Worm (Caenorhabditis elegans): ENCODE results near the gene ubh-1.
A peak's percentile ranks its signal among the peaks of the same experiment; 100 is the strongest.

ubh-1 gene

DNA sequence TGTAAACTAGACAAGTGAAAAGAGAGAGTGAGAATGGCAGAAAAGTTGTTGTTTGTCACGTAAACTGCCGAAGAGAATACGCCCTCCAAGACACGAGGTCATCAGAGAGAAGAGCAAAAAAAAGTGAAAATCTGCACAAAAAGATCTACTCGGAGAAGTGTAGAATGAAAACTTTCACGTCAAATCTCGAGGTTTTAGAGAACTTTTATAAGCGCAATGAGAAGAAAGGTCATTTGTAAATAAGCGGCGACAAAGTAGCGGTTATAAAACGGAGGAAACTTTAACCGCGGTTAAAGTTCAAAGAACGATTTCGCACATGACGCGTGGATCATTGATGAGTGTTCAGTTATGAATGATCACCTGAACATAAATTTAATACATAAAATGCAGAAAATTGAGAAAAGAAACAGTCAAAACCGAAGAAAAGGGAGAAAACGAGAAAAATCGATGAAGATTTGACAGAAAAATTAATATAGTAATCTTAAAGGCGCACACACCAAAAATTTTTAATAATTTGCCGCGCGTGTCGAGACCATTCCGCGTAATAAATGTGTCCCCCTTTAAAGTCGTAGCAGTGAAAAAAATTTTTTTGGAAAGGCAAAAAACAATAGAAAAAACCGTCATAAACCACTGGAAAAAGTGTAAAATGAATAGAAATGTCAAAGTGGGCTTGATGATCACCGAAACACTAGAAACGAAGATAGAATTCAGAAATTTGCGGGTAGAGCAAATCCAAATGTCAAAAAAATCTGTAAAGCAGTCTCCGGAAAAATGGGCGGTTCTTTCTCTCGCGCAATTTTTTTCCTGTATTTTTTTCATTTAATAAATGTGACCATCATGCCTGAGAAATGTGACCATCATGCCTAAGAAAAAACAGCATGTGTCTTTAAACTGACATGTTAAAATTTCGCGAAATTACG is 6.4 kb upstream of the ubh-1 start (continued):
- TF ChIP-seq efl-1 (GFP tag; optimal IDR thresholded peaks at IDR 0.05) (peak; percentile 63), chd-7 (tag; optimal IDR thresholded peaks at IDR 0.05) (no peak), pha-4 (tag; optimal IDR thresholded peaks at IDR 0.05) (peak; percentile 42), madf-6 (GFP tag; IDR thresholded peaks at IDR 0.05) (peak; percentile 67; the same call in 1 of the 2 replicates), sea-2 (GFP tag; IDR thresholded peaks at IDR 0.05) (no peak), C17E4.6 (GFP tag; IDR thresholded peaks at IDR 0.05) (no peak), snpc-3.4 (tag; optimal IDR thresholded peaks at IDR 0.05) (no peak), Y79H2A.3 (GFP tag; conservative IDR thresholded peaks at IDR 0.05) (no peak), ceh-27 (GFP tag; optimal IDR thresholded peaks at IDR 0.05) (no peak), B0035.1 (tag; optimal IDR thresholded peaks at IDR 0.05) (no peak), akir-1 (GFP tag; optimal IDR thresholded peaks at IDR 0.05) (no peak), F49E8.2 (tag; optimal IDR thresholded peaks at IDR 0.05; ENCODE audit: insufficient read depth) (no peak), ama-1 (optimal IDR thresholded peaks at IDR 0.05) (no peak), ama-1 (GFP tag; optimal IDR thresholded peaks at IDR 0.05) (no peak), F39B2.1 (GFP tag; IDR thresholded peaks at IDR 0.05) (no peak), rec-8 (tag; optimal IDR thresholded peaks at IDR 0.05) (no peak), gei-17 (GFP tag; optimal IDR thresholded peaks at IDR 0.05) (no peak), let-607 (tag; optimal IDR thresholded peaks at IDR 0.05) (no peak), lin-26 (GFP tag; IDR thresholded peaks at IDR 0.05) (no peak), ztf-25 (GFP tag; IDR thresholded peaks at IDR 0.05) (no peak)

DNA sequence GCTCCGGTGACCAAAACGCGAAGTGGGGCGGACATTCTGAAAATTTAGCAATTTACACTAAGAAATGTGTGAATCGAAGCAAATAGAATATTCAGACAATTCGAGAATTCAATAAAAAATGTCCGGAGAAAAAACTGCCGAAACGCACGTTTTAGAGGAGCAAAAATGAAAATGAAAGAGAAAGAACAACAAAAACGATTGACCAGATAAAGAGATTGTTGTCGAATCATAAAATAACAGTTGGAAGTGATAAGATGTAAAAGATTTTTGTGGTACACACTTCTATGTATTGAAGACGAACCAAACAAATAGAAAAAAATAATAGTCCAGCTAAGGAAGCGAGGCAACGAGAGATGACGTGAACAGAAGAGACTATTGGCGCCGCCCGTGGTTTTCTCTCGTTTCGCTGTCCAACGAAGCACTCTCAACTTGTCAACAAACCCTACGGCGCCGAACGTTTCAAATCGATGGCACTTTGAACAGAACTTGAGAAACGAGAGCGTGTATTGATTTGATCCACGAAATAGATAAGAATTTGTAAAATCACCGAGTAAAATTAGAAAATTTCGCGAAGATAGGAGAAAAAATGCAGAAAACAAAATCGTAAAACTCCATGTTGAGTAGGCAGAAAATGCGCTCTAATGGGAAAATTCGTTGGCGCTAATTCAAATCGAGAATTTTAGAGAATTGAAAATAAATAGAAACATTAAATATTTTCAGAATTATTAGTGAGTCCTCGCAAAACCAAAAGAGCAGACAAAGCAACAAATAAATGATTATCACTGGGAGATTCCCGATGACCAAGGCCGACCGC is 5.5 kb upstream of the ubh-1 start, which contains the start of gene mdh-1:
TSS of gene mdh-1 (minus strand) at position 36 of the 814 bp plus-strand sequence.
- TF ChIP-seq bed-1 (GFP tag; IDR thresholded peaks at IDR 0.05), result no peak
- TF ChIP-seq bed-2 (GFP tag; IDR thresholded peaks at IDR 0.05), result no peak
- TF ChIP-seq T26A5.8 (tag; optimal IDR thresholded peaks at IDR 0.05), result no peak
- no peak for TF ChIP-seq nhr-179 (tag; optimal IDR thresholded peaks at IDR 0.05)
- TF ChIP-seq hlh-26 (GFP tag; conservative IDR thresholded peaks at IDR 0.05), result no peak
- no peak for TF ChIP-seq cebp-2 (GFP tag; IDR thresholded peaks at IDR 0.05)
- TF ChIP-seq tbx-9 (tag; optimal IDR thresholded peaks at IDR 0.05; ENCODE audit: borderline replicate concordance), result no peak
- TF ChIP-seq efl-1 (GFP tag; optimal IDR thresholded peaks at IDR 0.05), result no peak
- 0 out of 2 replicates have a peak, but pooled peaks have one; percentile 17 for TF ChIP-seq D2030.7 (GFP tag; IDR thresholded peaks at IDR 0.05)
- TF ChIP-seq F52B5.7 (tag; optimal IDR thresholded peaks at IDR 0.05), result no peak
- no peak for TF ChIP-seq lir-1 (GFP tag; conservative IDR thresholded peaks at IDR 0.05)
- no peak for TF ChIP-seq ceh-40 (GFP tag; IDR thresholded peaks at IDR 0.05)
- no peak for TF ChIP-seq F23B12.7 (tag; optimal IDR thresholded peaks at IDR 0.05; ENCODE audit: insufficient read depth)
- TF ChIP-seq lsl-1 (GFP tag; optimal IDR thresholded peaks at IDR 0.05), result no peak
- TF ChIP-seq snpc-1.1 (tag; optimal IDR thresholded peaks at IDR 0.05; ENCODE audit: insufficient read depth), result no peak
- TF ChIP-seq lin-40 (tag; optimal IDR thresholded peaks at IDR 0.05), result no peak
- TF ChIP-seq pbrm-1 (GFP tag; IDR thresholded peaks at IDR 0.05), result 0 out of 2 replicates have a peak, but pooled peaks have one; percentile 2
- no peak for TF ChIP-seq zim-3 (tag; optimal IDR thresholded peaks at IDR 0.05)
- TF ChIP-seq ccch-3 (GFP tag; optimal IDR thresholded peaks at IDR 0.05), result no peak
- peak; percentile 4 for TF ChIP-seq ZK185.1 (tag; optimal IDR thresholded peaks at IDR 0.05; ENCODE audit: poor library complexity, severe bottlenecking)
- no peak for TF ChIP-seq ceh-100 (GFP tag; IDR thresholded peaks at IDR 0.05)
- TF ChIP-seq atf-7 (tag; optimal IDR thresholded peaks at IDR 0.05), result no peak
- TF ChIP-seq lin-54 (GFP tag; optimal IDR thresholded peaks at IDR 0.05), result peak; percentile 5
- TF ChIP-seq F49E8.2 (tag; optimal IDR thresholded peaks at IDR 0.05; ENCODE audit: insufficient read depth), result no peak
- no peak for TF ChIP-seq snpc-4 (GFP tag; optimal IDR thresholded peaks at IDR 0.05)
- no peak for TF ChIP-seq snpc-4 (tag; optimal IDR thresholded peaks at IDR 0.05)
- TF ChIP-seq gei-17 (GFP tag; optimal IDR thresholded peaks at IDR 0.05), result no peak
